Worm (Caenorhabditis elegans) whole organism, mixed stage, embryonic: ENCODE data around the gene srx-110.

Source experiments
- M03D4.4 ChIP-seq: sonication (generic microtip); optimal IDR thresholded peaks from 2 replicates; lab custom pipeline; 2017; ENCODE audit warnings: mild to moderate bottlenecking, missing genetic modification characterization, missing compliant biosample characterization
- bed-3 ChIP-seq: fragments of 200-800 bp; sonication (Bioruptor generic); optimal IDR thresholded peaks from 3 replicates; lab custom pipeline; 2018; ENCODE audit warnings: mild to moderate bottlenecking, missing genetic modification characterization, moderate library complexity, missing compliant biosample characterization
- blmp-1 ChIP-seq: fragments of 150-350 bp; optimal IDR thresholded peaks from 2 replicates; lab custom pipeline; 2014; ENCODE audit warnings: missing biosample characterization, missing genetic modification characterization
- ceh-43 ChIP-seq: fragments of 200-800 bp; sonication (Bioruptor generic); optimal IDR thresholded peaks from 2 replicates; lab custom pipeline; 2018; ENCODE audit warnings: mild to moderate bottlenecking, missing genetic modification characterization, moderate library complexity, missing compliant biosample characterization
- ceh-83 ChIP-seq: fragments of 200-800 bp; sonication (Bioruptor generic); optimal IDR thresholded peaks from 2 replicates; lab custom pipeline; 2018; ENCODE audit warnings: mild to moderate bottlenecking, missing genetic modification characterization, missing compliant biosample characterization
- elt-1 ChIP-seq: sonication (generic microtip); optimal IDR thresholded peaks from 2 replicates; lab custom pipeline; 2017; ENCODE audit warnings: missing genetic modification characterization, mild to moderate bottlenecking, missing compliant biosample characterization, antibody characterized with exemption, moderate library complexity, borderline replicate concordance; ENCODE audit not compliant: insufficient read depth
- elt-3 ChIP-seq: fragments of 150-350 bp; optimal IDR thresholded peaks from 2 replicates; lab custom pipeline; 2014; ENCODE audit warnings: missing biosample characterization, missing genetic modification characterization
- flh-1 ChIP-seq: fragments of 200-800 bp; sonication (Bioruptor generic); optimal IDR thresholded peaks from 2 replicates; lab custom pipeline; 2018; ENCODE audit warnings: mild to moderate bottlenecking, missing genetic modification characterization, moderate library complexity, missing compliant biosample characterization
- lin-13 ChIP-seq: fragments of 150-350 bp; optimal IDR thresholded peaks from 2 replicates; lab custom pipeline; 2014; ENCODE audit warnings: missing biosample characterization, missing genetic modification characterization
- lsy-2 ChIP-seq: fragments of 150-350 bp; optimal IDR thresholded peaks from 2 replicates; lab custom pipeline; 2014; ENCODE audit warnings: missing biosample characterization, missing genetic modification characterization
- mep-1 ChIP-seq: fragments of 150-350 bp; optimal IDR thresholded peaks from 2 replicates; lab custom pipeline; 2017; ENCODE audit warnings: missing biosample characterization, missing genetic modification reagents, missing genetic modification characterization, inconsistent platforms
- mls-2 ChIP-seq: sonication (generic microtip); optimal IDR thresholded peaks from 2 replicates; lab custom pipeline; 2016; ENCODE audit warnings: mild to moderate bottlenecking, missing genetic modification characterization, moderate library complexity, missing compliant biosample characterization
- nhr-237 ChIP-seq: fragments of 150-350 bp; optimal IDR thresholded peaks from 2 replicates; lab custom pipeline; 2014; ENCODE audit warnings: missing biosample characterization, missing genetic modification characterization
- nhr-28 ChIP-seq: fragments of 150-350 bp; optimal IDR thresholded peaks from 2 replicates; lab custom pipeline; 2014; ENCODE audit warnings: missing biosample characterization, missing genetic modification characterization
- pha-4 ChIP-seq: fragments of 150-350 bp; optimal IDR thresholded peaks from 2 replicates; lab custom pipeline; 2018; ENCODE audit warnings: missing biosample characterization, missing genetic modification reagents, missing genetic modification characterization
- snpc-4 ChIP-seq: fragments of 150-350 bp; optimal IDR thresholded peaks from 2 replicates; lab custom pipeline; 2014; ENCODE audit warnings: missing biosample characterization, missing genetic modification characterization
- unc-62 ChIP-seq: fragments of 150-350 bp; optimal IDR thresholded peaks from 2 replicates; lab custom pipeline; 2014; ENCODE audit warnings: missing biosample characterization, missing genetic modification reagents, missing genetic modification characterization

Gene srx-110

DNA sequence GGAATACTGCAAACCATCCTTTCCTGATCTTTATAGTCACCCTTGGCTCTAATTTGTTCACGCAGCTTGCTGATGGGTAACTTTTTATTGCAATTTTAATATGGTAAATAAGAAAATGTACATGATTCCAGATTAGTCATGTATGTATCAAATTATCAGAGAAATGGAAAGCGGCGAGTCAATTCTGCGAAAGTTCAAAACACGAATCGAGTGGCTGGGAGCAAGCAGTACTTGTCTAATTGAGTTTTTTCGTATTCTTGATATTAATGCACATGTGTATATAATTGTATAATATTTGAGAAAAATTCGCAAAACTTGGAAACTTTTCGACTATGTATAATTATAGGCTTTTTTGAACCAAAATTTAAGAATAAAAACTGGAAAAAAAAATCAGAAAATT, 49.7 kb downstream of the srx-110 start, which contains the start of gene T24E12.12:
T24E12.12 (plus strand) TSS at position 281 of the 400 bp plus-strand sequence.
- TF ChIP-seq bed-3 (GFP tag; lab: Kevin White, UChicago) (no peak), mep-1 (tag; lab: Kevin White, UChicago) (no peak), mls-2 (no peak), ceh-83 (GFP tag; lab: Kevin White, UChicago) (no peak), flh-1 (no peak), elt-1 (no peak), nhr-28 (tag; lab: Kevin White, UChicago) (no peak), ceh-43 (no peak), pha-4 (tag; lab: Kevin White, UChicago) (no peak), elt-3 (no peak), lin-13 (tag; lab: Kevin White, UChicago) (no peak), blmp-1 (no peak), snpc-4 (tag; lab: Kevin White, UChicago) (no peak), nhr-237 (tag; lab: Kevin White, UChicago) (no peak), lsy-2 (tag; lab: Kevin White, UChicago) (no peak), unc-62 (GFP tag; lab: Kevin White, UChicago) (no peak), M03D4.4 (tag; lab: Kevin White, UChicago) (no peak)
- TF ChIP-seq, all 35 proteins: peak for 0
